Worm (Caenorhabditis elegans): ENCODE data around the gene Y46G5A.23.

Gene Y46G5A.23

ce11 chrII:12808746-12809145 lies 20.0 kb downstream of the Y46G5A.23 start:
- TF ChIP-seq F49E8.2 (tag; optimal IDR thresholded peaks at IDR 0.05; ENCODE audit: borderline replicate concordance) (peak; percentile 68), lin-13 (GFP tag; optimal IDR thresholded peaks at IDR 0.05) (no peak), lin-38 (GFP tag; IDR thresholded peaks at IDR 0.05) (peak; percentile 36; the same call in 1 of the 2 replicates)

ce11 chrII:12806602-12807182 lies 22.1 kb downstream of the Y46G5A.23 start, which contains the start of gene spds-1:
Gene spds-1 (plus strand): TSS chrII:12806899.
- TF ChIP-seq ceh-44 (GFP tag; IDR thresholded peaks at IDR 0.05) (no peak), lin-15B (tag; optimal IDR thresholded peaks at IDR 0.05) (no peak), ceh-20 (GFP tag; IDR thresholded peaks at IDR 0.05) (no peak), hlh-11 (tag; optimal IDR thresholded peaks at IDR 0.05) (peak; percentile 8), set-16 (GFP tag; IDR thresholded peaks at IDR 0.05) (peak; percentile 60), D1046.2 (GFP tag; IDR thresholded peaks at IDR 0.05) (no peak), dpl-1 (GFP tag; optimal IDR thresholded peaks at IDR 0.05) (no peak), pqm-1 (tag; optimal IDR thresholded peaks at IDR 0.05) (peak; percentile 48), zfp-2 (tag; optimal IDR thresholded peaks at IDR 0.05) (no peak), snpc-4 (tag; optimal IDR thresholded peaks at IDR 0.05) (no peak), attf-4 (tag; optimal IDR thresholded peaks at IDR 0.05) (no peak)

- TF ChIP-seq ztf-11 (tag; optimal IDR thresholded peaks at IDR 0.05) (no peak), spr-3 (GFP tag; optimal IDR thresholded peaks at IDR 0.05) (no peak), lim-7 (GFP tag; IDR thresholded peaks at IDR 0.05) (no peak), unc-62 (GFP tag; optimal IDR thresholded peaks at IDR 0.05 in 1 of 2) (peak in 1 of 2 experiments; percentile 83), unc-62 (tag; optimal IDR thresholded peaks at IDR 0.05) (no peak), ceh-32 (tag; optimal IDR thresholded peaks at IDR 0.05; ENCODE audit: poor library complexity) (no peak), zip-2 (tag; optimal IDR thresholded peaks at IDR 0.05) (peak; percentile 52), zfp-2 (tag; optimal IDR thresholded peaks at IDR 0.05) (no peak), nhr-111 (GFP tag; optimal IDR thresholded peaks at IDR 0.05) (no peak), tra-1 (GFP tag; IDR thresholded peaks at IDR 0.05) (no peak), mxl-3 (GFP tag; optimal IDR thresholded peaks at IDR 0.05) (no peak), lin-15B (tag; optimal IDR thresholded peaks at IDR 0.05) (no peak), mxl-2 (GFP tag; conservative IDR thresholded peaks at IDR 0.05) (no peak), pha-4 (GFP tag; IDR thresholded peaks at IDR 0.05) (no peak; the same call in 1 of the 2 replicates), pha-4 (tag; optimal IDR thresholded peaks at IDR 0.05) (no peak), ceh-44 (GFP tag; IDR thresholded peaks at IDR 0.05) (no peak), jun-1 (tag; optimal IDR thresholded peaks at IDR 0.05) (no peak), F10B5.3 (tag; optimal IDR thresholded peaks at IDR 0.05) (no peak), madf-5 (GFP tag; IDR thresholded peaks at IDR 0.05) (no peak), T26A8.4 (GFP tag; IDR thresholded peaks at IDR 0.05) (no peak), hmg-1.1 (GFP tag; IDR thresholded peaks at IDR 0.05) (peak; percentile 74), nhr-25 (tag; optimal IDR thresholded peaks at IDR 0.05; ENCODE audit: borderline replicate concordance, insufficient read depth) (no peak), Y48G9A.11 (GFP tag; IDR thresholded peaks at IDR 0.05) (no peak), nhr-11 (tag; optimal IDR thresholded peaks at IDR 0.05) (peak; percentile 15), gei-8 (GFP tag; optimal IDR thresholded peaks at IDR 0.05) (no peak), nhr-41 (GFP tag; IDR thresholded peaks at IDR 0.05) (no peak), zag-1 (tag; optimal IDR thresholded peaks at IDR 0.05) (no peak), T20F7.1 (GFP tag; optimal IDR thresholded peaks at IDR 0.05) (no peak), saeg-2 (GFP tag; IDR thresholded peaks at IDR 0.05) (no peak), madf-9 (GFP tag; conservative IDR thresholded peaks at IDR 0.05) (no peak), mes-2 (tag; optimal IDR thresholded peaks at IDR 0.05; ENCODE audit: poor library complexity, severe bottlenecking) (peak; percentile 45), D1046.2 (GFP tag; IDR thresholded peaks at IDR 0.05) (0 out of 2 replicates have a peak, but pooled peaks have one; percentile 13), ceh-82 (tag; optimal IDR thresholded peaks at IDR 0.05) (no peak), cey-2 (tag; optimal IDR thresholded peaks at IDR 0.05; ENCODE audit: borderline replicate concordance, insufficient read depth) (no peak), ceh-20 (GFP tag; IDR thresholded peaks at IDR 0.05) (no peak), R02D3.7 (tag; optimal IDR thresholded peaks at IDR 0.05) (no peak)
These were observed 22.9 kb downstream of the Y46G5A.23 start for ce11 chrII:12805765-12806384.

All from whole organism, L4 larva.